Fruit fly (Drosophila melanogaster) whole organism, embryonic: ENCODE data around the gene IFT54.
A peak's percentile ranks its signal among the peaks of the same experiment; 100 is the strongest.

Experiments used
- Awh ChIP-seq: fragments of 200-800 bp; sonication (Bioruptor generic); IDR thresholded peaks from 2 replicates; pipeline ENCODE4, ENCODE4 v1.3.6; 2022; ENCODE audit warnings: missing biosample characterization, missing genetic modification characterization
- CG10366 ChIP-seq: fragments of 200-800 bp; sonication (Bioruptor generic); IDR thresholded peaks from 2 replicates; pipeline ENCODE4 v1.3.6; 2022; ENCODE audit warnings: missing biosample characterization, missing genetic modification characterization
- CG10565 ChIP-seq: fragments of 200-800 bp; sonication (Bioruptor generic); optimal IDR thresholded peaks from 3 replicates; lab custom pipeline; 2016; ENCODE audit warnings: missing biosample characterization, mild to moderate bottlenecking, missing genetic modification characterization
- CG10979 ChIP-seq: fragments of 200-800 bp; sonication (Bioruptor generic); optimal IDR thresholded peaks from 2 replicates; lab custom pipeline; 2018; ENCODE audit warnings: missing biosample characterization, mild to moderate bottlenecking, missing genetic modification characterization, moderate library complexity
- CG14965 ChIP-seq: fragments of 200-800 bp; sonication (Bioruptor generic); optimal IDR thresholded peaks from 2 replicates; lab custom pipeline; 2016; ENCODE audit warnings: missing biosample characterization, missing genetic modification characterization, borderline replicate concordance
- CG16815 ChIP-seq: fragments of 200-800 bp; sonication (Bioruptor generic); optimal IDR thresholded peaks from 3 replicates; lab custom pipeline; 2017; ENCODE audit warnings: missing biosample characterization, mild to moderate bottlenecking, missing genetic modification characterization
- CG17568 ChIP-seq: fragments of 200-800 bp; sonication (Bioruptor generic); optimal IDR thresholded peaks from 2 replicates; lab custom pipeline; 2018; ENCODE audit warnings: missing biosample characterization, mild to moderate bottlenecking, missing genetic modification characterization, moderate library complexity
- CG17612 ChIP-seq: fragments of 200-800 bp; sonication (Bioruptor generic); IDR thresholded peaks from 2 replicates; pipeline ENCODE4 v1.3.6; 2022; ENCODE audit warnings: missing biosample characterization, missing genetic modification characterization
- CG1792 ChIP-seq: fragments of 200-800 bp; sonication (Bioruptor generic); optimal IDR thresholded peaks from 2 replicates; lab custom pipeline; 2016; ENCODE audit warnings: missing biosample characterization, missing genetic modification characterization
- CG2199 ChIP-seq: fragments of 200-800 bp; sonication (Bioruptor generic); IDR thresholded peaks from 3 replicates; pipeline ENCODE4 v1.3.6; 2022; ENCODE audit warnings: missing biosample characterization, missing genetic modification characterization
- CG2202 ChIP-seq: fragments of 200-800 bp; sonication (Bioruptor generic); optimal IDR thresholded peaks from 2 replicates; lab custom pipeline; 2018; ENCODE audit warnings: missing biosample characterization, mild to moderate bottlenecking, missing genetic modification characterization
- CG2678 ChIP-seq: fragments of 200-800 bp; sonication (Bioruptor generic); optimal IDR thresholded peaks from 3 replicates; lab custom pipeline; 2019; ENCODE audit warnings: missing biosample characterization, mild to moderate bottlenecking, missing genetic modification characterization, moderate library complexity
- CG32772 ChIP-seq: fragments of 200-800 bp; sonication (Bioruptor generic); IDR thresholded peaks from 2 replicates; pipeline ENCODE4 v1.3.6; 2022; ENCODE audit warnings: missing biosample characterization, missing genetic modification characterization
- CG5180 ChIP-seq: fragments of 200-800 bp; sonication (Bioruptor generic); optimal IDR thresholded peaks from 3 replicates; lab custom pipeline; 2017; ENCODE audit warnings: missing biosample characterization, missing genetic modification characterization, mild to moderate bottlenecking, moderate library complexity, missing genetic modification reagents
- CG8359 ChIP-seq: fragments of 200-800 bp; sonication (Bioruptor generic); optimal IDR thresholded peaks from 2 replicates; lab custom pipeline; 2017; ENCODE audit warnings: missing biosample characterization, mild to moderate bottlenecking, missing genetic modification characterization, borderline replicate concordance
- CG8924 ChIP-seq: fragments of 200-800 bp; optimal IDR thresholded peaks from 3 replicates; lab custom pipeline; 2019; ENCODE audit warnings: missing biosample characterization, mild to moderate bottlenecking, missing genetic modification characterization, moderate library complexity
- CG9817 ChIP-seq: fragments of 200-800 bp; sonication (Bioruptor generic); optimal IDR thresholded peaks from 2 replicates; lab custom pipeline; 2018; ENCODE audit warnings: missing biosample characterization, mild to moderate bottlenecking, missing genetic modification characterization, moderate library complexity
- Doc2 ChIP-seq: fragments of 200-800 bp; sonication (Bioruptor generic); IDR thresholded peaks from 2 replicates; pipeline ENCODE4 v1.3.6; 2022; ENCODE audit warnings: missing biosample characterization, missing genetic modification characterization
- Dp ChIP-seq: fragments of 200-800 bp; sonication (Bioruptor generic); optimal IDR thresholded peaks from 2 replicates; lab custom pipeline; 2018; ENCODE audit warnings: missing biosample characterization, mild to moderate bottlenecking, missing genetic modification characterization, moderate library complexity
- HmgD ChIP-seq: fragments of 200-800 bp; sonication (Bioruptor generic); optimal IDR thresholded peaks from 3 replicates; lab custom pipeline; 2016; ENCODE audit warnings: missing biosample characterization, missing genetic modification characterization
- Hmr ChIP-seq: fragments of 200-800 bp; sonication (Bioruptor generic); optimal IDR thresholded peaks from 3 replicates; lab custom pipeline; 2017; ENCODE audit warnings: mild to moderate bottlenecking, missing biosample characterization, missing genetic modification reagents, missing genetic modification characterization
- Hsf ChIP-seq: fragments of 200-800 bp; sonication (Bioruptor generic); optimal IDR thresholded peaks from 3 replicates; lab custom pipeline; 2016; ENCODE audit warnings: missing biosample characterization, missing genetic modification characterization
- Oaz ChIP-seq: fragments of 200-800 bp; sonication (Bioruptor generic); IDR thresholded peaks from 2 replicates; pipeline ENCODE4 v1.3.6; 2022; ENCODE audit warnings: missing biosample characterization, missing genetic modification characterization
- PHDP ChIP-seq: fragments of 200-800 bp; sonication (Bioruptor generic); optimal IDR thresholded peaks from 3 replicates; lab custom pipeline; 2018; ENCODE audit warnings: missing biosample characterization, mild to moderate bottlenecking, missing genetic modification characterization, moderate library complexity
- Rx ChIP-seq: fragments of 200-800 bp; sonication (Bioruptor generic); IDR thresholded peaks from 2 replicates; pipeline ENCODE4 v1.3.6; 2022; ENCODE audit warnings: missing biosample characterization, missing genetic modification characterization
- Usf ChIP-seq: fragments of 200-800 bp; sonication (Bioruptor generic); optimal IDR thresholded peaks from 2 replicates; lab custom pipeline; 2017; ENCODE audit warnings: missing genotype, missing biosample characterization, missing genetic modification characterization
- Vsx1 ChIP-seq: fragments of 200-800 bp; sonication (Bioruptor generic); optimal IDR thresholded peaks from 2 replicates; lab custom pipeline; 2017; ENCODE audit warnings: missing biosample characterization, mild to moderate bottlenecking, missing genetic modification characterization, missing genetic modification reagents
- YL-1 ChIP-seq: fragments of 200-800 bp; sonication (Bioruptor generic); optimal IDR thresholded peaks from 3 replicates; lab custom pipeline; 2017; ENCODE audit warnings: missing biosample characterization, mild to moderate bottlenecking, missing genetic modification characterization
- btn ChIP-seq: fragments of 200-800 bp; sonication (Bioruptor generic); optimal IDR thresholded peaks from 2 replicates; lab custom pipeline; 2016; ENCODE audit warnings: missing biosample characterization, missing genetic modification characterization
- fd64A ChIP-seq: fragments of 200-800 bp; sonication (Bioruptor generic); optimal IDR thresholded peaks from 3 replicates; lab custom pipeline; 2018; ENCODE audit warnings: missing biosample characterization, mild to moderate bottlenecking, missing genetic modification characterization
- h ChIP-seq: fragments of >200 bp; optimal IDR thresholded peaks from 2 replicates; lab custom pipeline; 2017
- hkb ChIP-seq, 2 experiments: fragments of 200-800 bp in 1 of 2; fragments of >200 bp in 1 of 2; sonication (Bioruptor generic) in 1 of 2; IDR thresholded peaks in 1 of 2; optimal IDR thresholded peaks in 1 of 2; 2 replicates each; pipeline versions ENCODE4 v1.3.6 to Lab custom; 2017 to 2022; ENCODE audit warnings: missing biosample characterization in 1 of 2, missing genetic modification characterization in 1 of 2
- knrl ChIP-seq: fragments of 200-800 bp; sonication (Bioruptor generic); IDR thresholded peaks from 3 replicates; pipeline ENCODE4 v1.3.6; 2022; ENCODE audit warnings: missing biosample characterization, missing genetic modification characterization; ENCODE audit not compliant: partially characterized antibody
- lmd ChIP-seq: fragments of 200-800 bp; sonication (Bioruptor generic); IDR thresholded peaks from 2 replicates; pipeline ENCODE4 v1.3.6; 2022; ENCODE audit warnings: missing biosample characterization, missing genetic modification characterization
- lov ChIP-seq, 2 experiments: fragments of 200-800 bp in 1 of 2; fragments of >200 bp in 1 of 2; sonication (Bioruptor generic) in 1 of 2; IDR thresholded peaks in 1 of 2; optimal IDR thresholded peaks in 1 of 2; 2 replicates in 1 of 2; 3 replicates in 1 of 2; pipeline versions ENCODE4 v1.3.6 to Lab custom; 2017 to 2022; ENCODE audit warnings: missing biosample characterization in 1 of 2, missing genetic modification characterization in 1 of 2
- nerfin-1 ChIP-seq: fragments of 200-800 bp; sonication (Bioruptor generic); optimal IDR thresholded peaks from 3 replicates; lab custom pipeline; 2019; ENCODE audit warnings: missing biosample characterization, mild to moderate bottlenecking, missing genetic modification characterization, moderate library complexity
- org-1 ChIP-seq: fragments of 200-800 bp; sonication (Bioruptor generic); optimal IDR thresholded peaks from 2 replicates; lab custom pipeline; 2017; ENCODE audit warnings: missing biosample characterization, missing genetic modification characterization
- pho ChIP-seq: fragments of 200-800 bp; sonication (Bioruptor generic); optimal IDR thresholded peaks from 2 replicates; lab custom pipeline; 2016; ENCODE audit warnings: missing biosample characterization, missing genetic modification characterization
- pnt ChIP-seq: fragments of 200-800 bp; sonication (Bioruptor generic); optimal IDR thresholded peaks from 3 replicates; lab custom pipeline; 2016; ENCODE audit warnings: missing biosample characterization, missing genetic modification characterization
- prd ChIP-seq, 3 experiments: fragments of >200 bp in 2 of 3; fragments of 200-800 bp in 1 of 3; sonication (Bioruptor generic) in 1 of 3; optimal IDR thresholded peaks in 2 of 3; IDR thresholded peaks in 1 of 3; 2 replicates in 2 of 3; 3 replicates in 1 of 3; pipeline versions ENCODE4 v1.3.6 to Lab custom; 2017 to 2022; ENCODE audit warnings: missing biosample characterization in 1 of 3, missing genetic modification characterization in 1 of 3
- psq ChIP-seq: fragments of 200-800 bp; sonication (Bioruptor generic); optimal IDR thresholded peaks from 2 replicates; lab custom pipeline; 2017; ENCODE audit warnings: missing biosample characterization, missing genetic modification characterization
- seq ChIP-seq: fragments of 200-800 bp; sonication (Bioruptor generic); IDR thresholded peaks from 2 replicates; pipeline ENCODE4 v1.3.6; 2022; ENCODE audit warnings: missing biosample characterization, missing genetic modification characterization
- so ChIP-seq: fragments of 200-800 bp; sonication (Bioruptor generic); IDR thresholded peaks from 3 replicates; pipeline ENCODE4 v1.3.6; 2022; ENCODE audit warnings: missing biosample characterization, missing genetic modification characterization
- tin ChIP-seq: fragments of 200-800 bp; sonication (Bioruptor generic); optimal IDR thresholded peaks from 3 replicates; lab custom pipeline; 2016; ENCODE audit warnings: missing biosample characterization, missing genetic modification characterization
- unc-4 ChIP-seq: fragments of 200-800 bp; sonication (Bioruptor generic); IDR thresholded peaks from 2 replicates; pipeline ENCODE4 v1.3.6; 2022; ENCODE audit warnings: missing biosample characterization, missing genetic modification characterization; ENCODE audit not compliant: partially characterized antibody
- wdn ChIP-seq: fragments of 200-800 bp; sonication (Bioruptor generic); IDR thresholded peaks from 2 replicates; pipeline ENCODE4 v1.3.6; 2022; ENCODE audit warnings: missing biosample characterization, missing genetic modification characterization
- yki ChIP-seq: fragments of >200 bp; optimal IDR thresholded peaks from 3 replicates; lab custom pipeline; 2018
- zfh2 ChIP-seq: fragments of 200-800 bp; sonication (Bioruptor generic); optimal IDR thresholded peaks from 2 replicates; lab custom pipeline; 2016; ENCODE audit warnings: missing biosample characterization, missing genetic modification characterization

IFT54 gene

DNA sequence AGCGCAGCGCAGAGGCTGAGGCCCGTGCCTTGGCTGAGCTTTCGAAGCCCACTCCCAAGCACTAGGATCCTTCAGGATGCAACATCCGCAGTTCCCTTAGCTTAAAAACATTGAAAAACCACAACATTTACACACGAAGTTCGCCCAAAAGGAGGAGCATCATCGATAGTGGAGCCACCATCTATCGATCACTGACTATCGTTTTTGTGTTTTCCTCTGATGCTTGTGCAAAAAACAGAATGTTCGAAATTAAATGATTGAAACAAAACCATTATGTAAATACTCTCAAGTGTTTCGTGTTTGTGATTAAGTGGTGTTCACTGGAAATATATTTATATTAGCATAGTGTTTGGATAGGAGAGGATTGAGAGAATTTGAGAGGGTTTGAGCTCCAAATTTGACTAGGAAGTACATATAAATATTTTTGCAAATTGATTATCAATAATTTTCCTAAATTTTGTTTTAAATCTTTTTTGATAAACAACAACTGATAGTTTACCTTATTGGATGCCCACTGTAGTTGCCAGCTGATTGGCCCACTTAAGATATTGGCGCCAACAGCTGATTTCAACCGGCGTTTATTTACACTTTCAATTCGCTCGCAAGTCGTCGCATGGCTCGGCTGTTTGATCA, 25.4 kb downstream of the IFT54 start, which contains the start of gene spn-B (continued):
- TF ChIP-seq unc-4 (GFP tag; lab: Robert Waterston, UW), result peak; percentile 48; the same call in 1 of the 2 replicates
- TF ChIP-seq CG32772 (GFP tag; lab: Robert Waterston, UW), result 0 out of 2 replicates have a peak, but pooled peaks have one; percentile 48
- TF ChIP-seq CG10565 (GFP tag; lab: Kevin White, UChicago), result no peak
- peak; percentile 57 for TF ChIP-seq CG16815 (GFP tag; lab: Kevin White, UChicago)
- TF ChIP-seq CG5180, result peak; percentile 64
- TF ChIP-seq Rx (GFP tag; lab: Robert Waterston, UW), result no peak
- peak; percentile 92 for TF ChIP-seq Vsx1
- peak; percentile 83 for TF ChIP-seq CG2678 (tag; lab: Kevin White, UChicago)
- no peak for TF ChIP-seq yki (lab: Kevin White, UChicago)
- peak; percentile 65 for TF ChIP-seq org-1 (GFP tag; lab: Kevin White, UChicago)
- TF ChIP-seq Hmr, result peak; percentile 80
- TF ChIP-seq seq, result peak; percentile 57; the same call in 1 of the 2 replicates
- peak; percentile 42; the same call in 1 of the 2 replicates for TF ChIP-seq Oaz (GFP tag; lab: Robert Waterston, UW)
- TF ChIP-seq wdn (GFP tag; lab: Robert Waterston, UW), result peak; percentile 68; the same call in 1 of the 2 replicates
- TF ChIP-seq CG2202 (tag; lab: Kevin White, UChicago), result peak; percentile 67
- no peak for TF ChIP-seq HmgD (GFP tag; lab: Kevin White, UChicago)
- TF ChIP-seq CG8924 (tag; lab: Kevin White, UChicago), result peak; percentile 77
- no peak for TF ChIP-seq h
- peak; percentile 20 for TF ChIP-seq btn (GFP tag; lab: Kevin White, UChicago)
- no peak for TF ChIP-seq fd64A (GFP tag; lab: Kevin White, UChicago)
- TF ChIP-seq hkb (optimal IDR thresholded peaks at IDR 0.05; lab: Kevin White, UChicago), result no peak
- TF ChIP-seq hkb (GFP tag; IDR thresholded peaks at IDR 0.05; lab: Robert Waterston, UW), result peak; percentile 84
- TF ChIP-seq CG14965, result no peak
- TF ChIP-seq lmd (GFP tag; lab: Robert Waterston, UW), result peak; percentile 64; the same call in 1 of the 2 replicates
- no peak for TF ChIP-seq prd (optimal IDR thresholded peaks at IDR 0.05; lab: Kevin White, UChicago)
- TF ChIP-seq prd (GFP tag; IDR thresholded peaks at IDR 0.05; lab: Robert Waterston, UW), result peak; percentile 59
- no peak for TF ChIP-seq Awh (GFP tag; lab: Robert Waterston, UW)
- peak; percentile 86 for TF ChIP-seq PHDP (tag; lab: Kevin White, UChicago)
- peak; percentile 24 for TF ChIP-seq pnt
- peak; percentile 25 for TF ChIP-seq Usf (GFP tag; lab: Kevin White, UChicago)
- TF ChIP-seq YL-1 (GFP tag; lab: Kevin White, UChicago), result no peak
- peak; percentile 43 for TF ChIP-seq CG8359
- TF ChIP-seq so (GFP tag; lab: Robert Waterston, UW), result 0 out of 3 replicates have a peak, but pooled peaks have one; percentile 17
- no peak; the same call in 2 of the 3 replicates for TF ChIP-seq knrl (GFP tag; lab: Robert Waterston, UW)
- peak; percentile 70 for TF ChIP-seq tin
- TF ChIP-seq CG10366 (GFP tag; lab: Robert Waterston, UW), result peak; percentile 60
- peak; percentile 72 for TF ChIP-seq nerfin-1
- TF ChIP-seq Dp (GFP tag; lab: Kevin White, UChicago), result peak; percentile 50
- peak; percentile 53 for TF ChIP-seq zfh2
- TF ChIP-seq CG17612 (GFP tag; lab: Robert Waterston, UW), result peak; percentile 13; the same call in 1 of the 2 replicates
- no peak for TF ChIP-seq lov (optimal IDR thresholded peaks at IDR 0.05; lab: Kevin White, UChicago)
- TF ChIP-seq lov (GFP tag; IDR thresholded peaks at IDR 0.05; lab: Robert Waterston, UW), result 0 out of 3 replicates have a peak, but pooled peaks have one; percentile 35
- peak; percentile 80 for TF ChIP-seq CG10979 (tag; lab: Kevin White, UChicago)
- TF ChIP-seq Doc2 (GFP tag; lab: Robert Waterston, UW), result no peak
- peak; percentile 82 for TF ChIP-seq CG17568
- TF ChIP-seq CG1792 (GFP tag; lab: Kevin White, UChicago), result peak; percentile 39
- no peak for TF ChIP-seq psq
- TF ChIP-seq CG2199, result no peak
- peak; percentile 78 for TF ChIP-seq Hsf
- TF ChIP-seq pho, result peak; percentile 53
- peak; percentile 52 for TF ChIP-seq CG9817
